Fruit fly (Drosophila melanogaster) whole organism, wandering third instar larva: Measurements from ENCODE around the gene CG15043.

ENCODE experiments used
- Hr78 ChIP-seq: fragments of >200 bp; optimal IDR thresholded peaks from 2 replicates; lab custom pipeline; 2017; ENCODE audit warnings: missing biosample characterization, missing genetic modification characterization
- N ChIP-seq: fragments of >200 bp; optimal IDR thresholded peaks from 2 replicates; lab custom pipeline; 2018; ENCODE audit warnings: missing biosample characterization, missing external identifiers, missing genetic modification characterization
- Sp1 ChIP-seq: fragments of 200-800 bp; sonication (Bioruptor generic); optimal IDR thresholded peaks from 3 replicates; lab custom pipeline; 2019; ENCODE audit warnings: missing biosample characterization, mild to moderate bottlenecking, missing genetic modification characterization, moderate library complexity
- Vsx2 ChIP-seq: fragments of 200-300, 225-300 bp; sonication (Bioruptor generic); optimal IDR thresholded peaks from 2 replicates; lab custom pipeline; 2018; ENCODE audit warnings: missing biosample characterization, missing genetic modification characterization; ENCODE audit not compliant: partially characterized antibody
- foxo ChIP-seq, 2 experiments: fragments of 200-800 bp; sonication (Bioruptor generic); optimal IDR thresholded peaks; 2 replicates in 1 of 2; 3 replicates in 1 of 2; lab custom pipeline; 2016 to 2017; ENCODE audit warnings: missing biosample characterization in 2 of 2, missing genetic modification characterization in 2 of 2
- lola ChIP-seq: fragments of >200 bp; optimal IDR thresholded peaks from 2 replicates; lab custom pipeline; 2017; ENCODE audit warnings: missing biosample characterization, missing genetic modification characterization
- usp ChIP-seq: fragments of >200 bp; optimal IDR thresholded peaks from 2 replicates; lab custom pipeline; 2017; ENCODE audit warnings: missing biosample characterization, missing genetic modification characterization

- peak; percentile 29 for TF ChIP-seq Vsx2
- no peak for TF ChIP-seq lola
- TF ChIP-seq Sp1 = no peak
- no peak for TF ChIP-seq N (GFP tag; lab: Kevin White, UChicago)
- no peak for TF ChIP-seq Hr78 (GFP tag; lab: Kevin White, UChicago)
- TF ChIP-seq usp (GFP tag; lab: Kevin White, UChicago) = no peak
- TF ChIP-seq foxo (GFP tag; optimal IDR thresholded peaks at IDR 0.05; lab: Kevin White, UChicago) = no peak
These were observed 4.5 kb downstream of the CG15043 start, which contains the start of gene CG15046 for dm6 chrX:18489509-18489908.
